Worm (Caenorhabditis elegans): ENCODE measurements around the gene ard-1.

ard-1 gene

ce11 chrIV:11149454-11150163, 18.5 kb downstream of the ard-1 start, which contains the start of the genes F01G4.6 and pfd-1 (continued):
- TF ChIP-seq egrh-3 (GFP tag; IDR thresholded peaks at IDR 0.05) (no peak), nhr-179 (tag; optimal IDR thresholded peaks at IDR 0.05) (no peak), mcd-1 (GFP tag; IDR thresholded peaks at IDR 0.05) (peak; percentile 85), F37B4.10 (GFP tag; IDR thresholded peaks at IDR 0.05) (no peak), bed-1 (GFP tag; IDR thresholded peaks at IDR 0.05) (no peak), ekl-4 (GFP tag; IDR thresholded peaks at IDR 0.05) (peak; percentile 85), B0336.3 (GFP tag; IDR thresholded peaks at IDR 0.05) (0 out of 2 replicates have a peak, but pooled peaks have one; percentile 64), ceh-91 (GFP tag; IDR thresholded peaks at IDR 0.05) (0 out of 2 replicates have a peak, but pooled peaks have one; percentile 27), D2030.7 (GFP tag; IDR thresholded peaks at IDR 0.05) (0 out of 2 replicates have a peak, but pooled peaks have one; percentile 38), snpc-1.3 (tag; optimal IDR thresholded peaks at IDR 0.05; ENCODE audit: insufficient read depth) (peak; percentile 22), lin-40 (tag; optimal IDR thresholded peaks at IDR 0.05) (peak; percentile 85), ets-4 (GFP tag; optimal IDR thresholded peaks at IDR 0.05) (no peak), zfh-2 (GFP tag; conservative IDR thresholded peaks at IDR 0.05) (0 out of 2 replicates have a peak, but pooled peaks have one; percentile 13), snpc-4 (GFP tag; optimal IDR thresholded peaks at IDR 0.05) (peak; percentile 18), snpc-4 (tag; optimal IDR thresholded peaks at IDR 0.05) (peak; percentile 39 to 68 (median 58)), ztf-18 (tag; optimal IDR thresholded peaks at IDR 0.05) (peak; percentile 44), mel-28 (tag; optimal IDR thresholded peaks at IDR 0.05; ENCODE audit: borderline replicate concordance) (no peak), snpc-3.4 (tag; optimal IDR thresholded peaks at IDR 0.05) (peak; percentile 57), gei-17 (GFP tag; optimal IDR thresholded peaks at IDR 0.05) (peak; percentile 53), sea-2 (GFP tag; IDR thresholded peaks at IDR 0.05) (no peak), ztf-26 (tag; optimal IDR thresholded peaks at IDR 0.05) (peak; percentile 65), pha-4 (tag; optimal IDR thresholded peaks at IDR 0.05) (peak; percentile 69), nhr-80 (tag; optimal IDR thresholded peaks at IDR 0.05) (peak; percentile 30), Y56A3A.18 (GFP tag; IDR thresholded peaks at IDR 0.05) (peak; percentile 51; the same call in 1 of the 2 replicates), madf-10 (tag; optimal IDR thresholded peaks at IDR 0.05) (peak; percentile 55), ztf-25 (GFP tag; IDR thresholded peaks at IDR 0.05) (no peak), F22D6.2 (tag; optimal IDR thresholded peaks at IDR 0.05) (peak; percentile 23), nfya-2 (GFP tag; IDR thresholded peaks at IDR 0.05) (no peak), lin-35 (GFP tag; optimal IDR thresholded peaks at IDR 0.05) (peak in 1 of 3 experiments; percentile 91), lsl-1 (GFP tag; optimal IDR thresholded peaks at IDR 0.05) (peak; percentile 80), let-607 (tag; optimal IDR thresholded peaks at IDR 0.05) (peak in 1 of 2 experiments; percentile 79), madf-6 (GFP tag; IDR thresholded peaks at IDR 0.05) (peak; percentile 85), tlf-1 (GFP tag; optimal IDR thresholded peaks at IDR 0.05) (peak; percentile 89), ccch-3 (GFP tag; optimal IDR thresholded peaks at IDR 0.05) (no peak), hlh-12 (tag; optimal IDR thresholded peaks at IDR 0.05) (no peak), K11D2.4 (GFP tag; IDR thresholded peaks at IDR 0.05) (peak; percentile 88), attf-5 (GFP tag; optimal IDR thresholded peaks at IDR 0.05) (peak; percentile 59), madf-3 (GFP tag; IDR thresholded peaks at IDR 0.05) (peak; percentile 74; the same call in 1 of the 2 replicates), cebp-1 (GFP tag; IDR thresholded peaks at IDR 0.05) (no peak), cebp-1 (tag; optimal IDR thresholded peaks at IDR 0.05) (peak; percentile 82), Y67H2A.10 (GFP tag; conservative IDR thresholded peaks at IDR 0.05) (peak; percentile 41; the same call in 1 of the 2 replicates), tbp1 (GFP tag; optimal IDR thresholded peaks at IDR 0.05) (peak; percentile 69), Y95B8A.8 (GFP tag; IDR thresholded peaks at IDR 0.05) (0 out of 2 replicates have a peak, but pooled peaks have one; percentile 49), somi-1 (GFP tag; optimal IDR thresholded peaks at IDR 0.05) (peak; percentile 1), chd-7 (tag; optimal IDR thresholded peaks at IDR 0.05) (peak; percentile 11), lin-54 (GFP tag; optimal IDR thresholded peaks at IDR 0.05) (peak; percentile 84), ztf-6 (GFP tag; IDR thresholded peaks at IDR 0.05) (no peak)

Data from whole organism, young adult.